Fruit fly (Drosophila melanogaster) Kc167 (cell line): ENCODE data around the gene CG10561.

Experiments used
- Myc ChIP-seq: fragments of >200 bp; optimal IDR thresholded peaks from 2 replicates; lab custom pipeline; 2017; ENCODE audit warnings: missing external identifiers
- h ChIP-seq: fragments of >200 bp; optimal IDR thresholded peaks from 3 replicates; lab custom pipeline; 2018; ENCODE audit warnings: missing external identifiers
- ttk ChIP-seq: sonication (Bioruptor generic); optimal IDR thresholded peaks from 2 replicates; lab custom pipeline; 2017; ENCODE audit warnings: missing external identifiers

DNA sequence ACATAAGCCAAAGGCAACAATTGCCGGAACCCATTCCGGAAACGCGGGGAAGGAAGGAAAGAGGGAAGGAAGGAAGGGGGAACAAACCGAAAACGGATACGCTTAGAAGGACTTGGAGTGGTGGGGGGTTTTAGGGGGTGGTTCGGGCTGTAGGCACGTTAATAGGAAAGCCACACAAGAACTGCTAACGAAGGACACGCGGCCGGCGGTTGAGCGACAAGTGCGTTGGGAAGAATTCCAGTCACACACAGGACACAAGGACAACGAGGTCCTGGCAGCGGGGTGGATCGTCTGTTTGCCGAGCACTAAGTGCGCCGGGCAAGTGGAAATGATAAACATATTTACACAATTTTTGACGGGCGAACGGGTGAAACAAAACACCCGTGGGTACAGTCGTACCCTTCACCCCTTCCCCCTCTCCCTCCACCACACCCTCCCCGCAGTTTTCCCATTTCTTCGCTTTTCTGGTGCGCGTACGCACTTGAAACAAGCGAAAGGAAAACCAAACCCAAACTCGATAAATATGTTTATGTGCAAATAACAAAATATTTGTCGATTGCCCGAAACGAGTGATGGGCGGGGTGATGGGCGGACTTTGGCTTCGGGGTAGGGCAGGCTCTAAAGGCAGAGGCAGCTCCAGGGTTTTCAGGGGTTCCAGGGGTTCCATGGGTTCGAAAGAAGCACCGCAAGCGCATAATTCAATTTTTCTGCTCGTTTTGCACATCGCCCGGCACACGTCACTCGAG, 10.9 kb upstream of the CG10561 start:
- TF ChIP-seq h, result no peak
- TF ChIP-seq ttk (lab: Kevin White, UChicago), result no peak
- no peak for TF ChIP-seq Myc (lab: Kevin White, UChicago)
